Fruit fly (Drosophila melanogaster): ENCODE data around the gene CG4119.

DNA sequence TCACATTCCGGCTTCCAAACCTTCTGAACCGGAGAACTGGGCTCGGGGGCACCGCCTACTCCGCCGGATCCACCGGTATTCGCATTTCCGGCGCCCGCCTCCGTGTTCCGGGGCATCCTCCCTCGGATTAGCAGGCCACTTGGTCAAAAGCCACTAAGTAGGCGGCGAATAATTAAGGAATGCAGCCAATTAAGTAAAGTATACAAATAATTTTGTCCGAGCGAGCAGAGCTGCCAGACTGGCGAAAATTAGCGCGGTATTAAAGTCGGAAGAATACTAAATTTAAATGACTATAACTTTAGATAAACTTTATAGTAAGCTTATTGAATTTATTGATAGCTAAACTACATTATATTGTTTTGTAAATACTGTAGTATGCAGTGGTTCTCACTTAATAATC lies 47.3 kb upstream of the CG4119 start, which contains the start of gene RhoGAP5A:
- TF ChIP-seq EcR (GFP tag; optimal IDR thresholded peaks at IDR 0.05) (no peak), pan (optimal IDR thresholded peaks at IDR 0.05) (no peak), usp (GFP tag; optimal IDR thresholded peaks at IDR 0.05) (no peak), CG8478 (optimal IDR thresholded peaks at IDR 0.05) (no peak), psq (optimal IDR thresholded peaks at IDR 0.05) (no peak)

All from whole organism.